Worm (Caenorhabditis elegans): ENCODE data around the gene col-122.

col-122 gene

DNA sequence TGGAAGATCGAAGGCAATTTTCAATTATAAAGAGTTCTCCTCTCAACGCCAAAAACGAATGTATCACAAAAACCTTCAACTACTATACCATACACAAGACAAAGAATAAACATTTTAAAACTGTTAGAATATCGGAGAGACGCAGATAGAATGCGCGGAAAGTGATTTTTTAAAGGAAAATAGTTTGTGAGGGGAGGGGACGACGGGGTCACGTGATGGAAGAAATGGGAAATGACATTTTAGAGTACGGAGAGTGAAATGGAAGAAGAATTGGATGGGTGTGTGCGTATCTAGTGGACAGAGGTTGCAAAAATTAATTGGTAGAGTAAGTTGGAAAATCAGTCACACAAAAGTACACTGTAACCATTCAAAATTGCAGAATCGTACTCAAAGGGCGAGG, 28.8 kb upstream of the col-122 start (continued):
- no peak for TF ChIP-seq ceh-82 (tag; optimal IDR thresholded peaks at IDR 0.05)
- peak; percentile 20 for TF ChIP-seq C34F6.9 (tag; optimal IDR thresholded peaks at IDR 0.05)
- peak; percentile 50 for TF ChIP-seq gmeb-1 (tag; optimal IDR thresholded peaks at IDR 0.05)

DNA sequence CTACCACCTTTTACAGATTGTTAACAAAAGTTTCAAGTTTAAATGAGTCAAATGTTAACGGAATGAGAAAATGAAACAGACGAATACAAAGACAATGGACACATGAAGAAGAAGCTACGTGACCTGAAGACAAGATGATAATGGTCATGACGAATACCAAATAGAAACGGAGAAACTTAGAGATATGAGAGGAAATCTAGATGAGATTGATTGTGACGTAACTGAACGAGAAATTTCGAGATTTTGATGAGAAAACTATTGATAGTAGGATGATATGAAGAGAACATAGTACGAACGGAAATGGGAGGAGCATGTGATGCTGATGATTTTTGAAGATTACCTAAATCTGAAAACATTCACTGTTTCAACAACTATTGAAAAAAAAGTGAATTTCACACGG, 28.1 kb upstream of the col-122 start:
- no peak for TF ChIP-seq unc-62 (GFP tag; optimal IDR thresholded peaks at IDR 0.05)
- TF ChIP-seq ztf-11 (tag; optimal IDR thresholded peaks at IDR 0.05), result no peak
- peak; percentile 72 for TF ChIP-seq sma-9 (GFP tag; optimal IDR thresholded peaks at IDR 0.05)
- no peak for TF ChIP-seq sma-9 (tag; optimal IDR thresholded peaks at IDR 0.05)
- TF ChIP-seq Y55F3AM.14 (GFP tag; optimal IDR thresholded peaks at IDR 0.05), result no peak
- no peak for TF ChIP-seq alr-1 (tag; optimal IDR thresholded peaks at IDR 0.05)
- no peak for TF ChIP-seq nhr-12 (tag; optimal IDR thresholded peaks at IDR 0.05)
- TF ChIP-seq ceh-82 (tag; optimal IDR thresholded peaks at IDR 0.05), result no peak
- TF ChIP-seq dmd-4 (tag; optimal IDR thresholded peaks at IDR 0.05), result no peak
- TF ChIP-seq lsy-2 (tag; optimal IDR thresholded peaks at IDR 0.05), result no peak
- no peak for TF ChIP-seq lin-13 (GFP tag; optimal IDR thresholded peaks at IDR 0.05)
- peak; percentile 70 for TF ChIP-seq nhr-21 (tag; optimal IDR thresholded peaks at IDR 0.05)
- no peak for TF ChIP-seq nhr-77 (tag; optimal IDR thresholded peaks at IDR 0.05)
- no peak for TF ChIP-seq elt-3 (tag; optimal IDR thresholded peaks at IDR 0.05)
- TF ChIP-seq nhr-237 (tag; optimal IDR thresholded peaks at IDR 0.05), result no peak
- TF ChIP-seq nhr-25 (tag; optimal IDR thresholded peaks at IDR 0.05), result peak; percentile 69
- TF ChIP-seq ztf-4 (tag; optimal IDR thresholded peaks at IDR 0.05), result no peak
- peak; percentile 33 for TF ChIP-seq crh-2 (tag; optimal IDR thresholded peaks at IDR 0.05)
- no peak for TF ChIP-seq mab-5 (tag; optimal IDR thresholded peaks at IDR 0.05)
- no peak for TF ChIP-seq sem-4 (tag; optimal IDR thresholded peaks at IDR 0.05)
- peak; percentile 28 for TF ChIP-seq nhr-129 (tag; optimal IDR thresholded peaks at IDR 0.05)
- TF ChIP-seq F13H6.1 (tag; optimal IDR thresholded peaks at IDR 0.05), result no peak
- TF ChIP-seq mdl-1 (tag; optimal IDR thresholded peaks at IDR 0.05), result no peak
- TF ChIP-seq C34F6.9 (tag; optimal IDR thresholded peaks at IDR 0.05), result no peak
- TF ChIP-seq ama-1 (optimal IDR thresholded peaks at IDR 0.05), result no peak
- no peak for TF ChIP-seq ZK546.5 (tag; optimal IDR thresholded peaks at IDR 0.05)
- peak; percentile 76 for TF ChIP-seq sma-3 (GFP tag; optimal IDR thresholded peaks at IDR 0.05)
- no peak for TF ChIP-seq R02D3.7 (tag; optimal IDR thresholded peaks at IDR 0.05)
- no peak for TF ChIP-seq lin-39 (tag; optimal IDR thresholded peaks at IDR 0.05)
- no peak for TF ChIP-seq nhr-10 (tag; optimal IDR thresholded peaks at IDR 0.05)
- no peak for TF ChIP-seq ceh-16 (tag; optimal IDR thresholded peaks at IDR 0.05)
- TF ChIP-seq gmeb-1 (tag; optimal IDR thresholded peaks at IDR 0.05), result no peak
- peak; percentile 82 for TF ChIP-seq blmp-1 (tag; optimal IDR thresholded peaks at IDR 0.05; ENCODE audit: insufficient read depth)
- TF ChIP-seq egl-27 (tag; optimal IDR thresholded peaks at IDR 0.05), result no peak
- no peak for TF ChIP-seq unc-39 (tag; optimal IDR thresholded peaks at IDR 0.05)
- TF ChIP-seq nhr-11 (tag; optimal IDR thresholded peaks at IDR 0.05), result no peak
- TF ChIP-seq nhr-23 (tag; optimal IDR thresholded peaks at IDR 0.05), result no peak
- no peak for TF ChIP-seq nhr-6 (tag; optimal IDR thresholded peaks at IDR 0.05)
- TF ChIP-seq fos-1 (tag; optimal IDR thresholded peaks at IDR 0.05), result peak; percentile 36
- no peak for TF ChIP-seq mbf-1 (tag; optimal IDR thresholded peaks at IDR 0.05)
- TF ChIP-seq ztf-1 (GFP tag; conservative IDR thresholded peaks at IDR 0.05), result no peak
- no peak for TF ChIP-seq snpc-4 (tag; optimal IDR thresholded peaks at IDR 0.05)
- TF ChIP-seq zag-1 (tag; optimal IDR thresholded peaks at IDR 0.05), result no peak
- TF ChIP-seq peb-1 (tag; optimal IDR thresholded peaks at IDR 0.05), result no peak
- no peak for TF ChIP-seq unc-55 (GFP tag; optimal IDR thresholded peaks at IDR 0.05)
- no peak for TF ChIP-seq lin-11 (tag; optimal IDR thresholded peaks at IDR 0.05)
- no peak for TF ChIP-seq aly-2 (tag; optimal IDR thresholded peaks at IDR 0.05)
- TF ChIP-seq skn-1 (tag; optimal IDR thresholded peaks at IDR 0.05), result no peak
- no peak for TF ChIP-seq elt-1 (tag; optimal IDR thresholded peaks at IDR 0.05)

Measured in whole organism, L2 larva.